Worm (Caenorhabditis elegans) whole organism, L2 larva: ENCODE results near the gene F42A9.8.

Experiments
- C34F6.9 ChIP-seq: fragments of 150-350 bp; optimal IDR thresholded peaks from 2 replicates; lab custom pipeline; 2014; ENCODE audit warnings: missing biosample characterization, missing genetic modification characterization
- F13H6.1 ChIP-seq: sonication (generic microtip); optimal IDR thresholded peaks from 2 replicates; lab custom pipeline; 2016; ENCODE audit warnings: missing genetic modification characterization, missing compliant biosample characterization
- R02D3.7 ChIP-seq: fragments of 150-350 bp; optimal IDR thresholded peaks from 2 replicates; lab custom pipeline; 2014; ENCODE audit warnings: missing biosample characterization, missing genetic modification characterization
- Y55F3AM.14 ChIP-seq: fragments of 200-800 bp; sonication (Bioruptor generic); optimal IDR thresholded peaks from 2 replicates; lab custom pipeline; 2018; ENCODE audit warnings: mild to moderate bottlenecking, missing genetic modification characterization, missing compliant biosample characterization
- ZK546.5 ChIP-seq: sonication (generic microtip); optimal IDR thresholded peaks from 2 replicates; lab custom pipeline; 2017; ENCODE audit warnings: missing biosample characterization, missing genetic modification characterization
- alr-1 ChIP-seq: fragments of 150-350 bp; optimal IDR thresholded peaks from 2 replicates; lab custom pipeline; 2014; ENCODE audit warnings: missing biosample characterization, missing genetic modification characterization
- aly-2 ChIP-seq: fragments of 150-350 bp; optimal IDR thresholded peaks from 2 replicates; lab custom pipeline; 2014; ENCODE audit warnings: missing biosample characterization, missing genetic modification characterization
- ama-1 ChIP-seq: fragments of 150-350 bp; optimal IDR thresholded peaks from 2 replicates; lab custom pipeline; 2018; ENCODE audit warnings: inconsistent platforms
- blmp-1 ChIP-seq: sonication (generic microtip); optimal IDR thresholded peaks from 2 replicates; lab custom pipeline; 2017; ENCODE audit warnings: missing genetic modification characterization, mild to moderate bottlenecking, missing compliant biosample characterization, antibody characterized with exemption, moderate library complexity; ENCODE audit not compliant: insufficient read depth
- ceh-16 ChIP-seq: fragments of 150-350 bp; optimal IDR thresholded peaks from 2 replicates; lab custom pipeline; 2014; ENCODE audit warnings: missing biosample characterization, missing genetic modification characterization
- ceh-82 ChIP-seq: fragments of 150-350 bp; optimal IDR thresholded peaks from 2 replicates; lab custom pipeline; 2014; ENCODE audit warnings: missing biosample characterization, missing genetic modification characterization
- crh-2 ChIP-seq: sonication (generic microtip); optimal IDR thresholded peaks from 2 replicates; lab custom pipeline; 2017; ENCODE audit warnings: missing biosample characterization, missing genetic modification characterization
- dmd-4 ChIP-seq: sonication (generic microtip); optimal IDR thresholded peaks from 2 replicates; lab custom pipeline; 2017; ENCODE audit warnings: missing biosample characterization, missing genetic modification characterization
- egl-27 ChIP-seq: sonication (generic microtip); optimal IDR thresholded peaks from 3 replicates; lab custom pipeline; 2017; ENCODE audit warnings: missing biosample characterization, missing genetic modification reagents, missing genetic modification characterization
- elt-1 ChIP-seq: fragments of 150-350 bp; optimal IDR thresholded peaks from 2 replicates; lab custom pipeline; 2014; ENCODE audit warnings: missing biosample characterization, missing genetic modification characterization
- elt-3 ChIP-seq: sonication (generic microtip); optimal IDR thresholded peaks from 2 replicates; lab custom pipeline; 2017; ENCODE audit warnings: missing biosample characterization, missing genetic modification characterization
- fos-1 ChIP-seq: fragments of 150-350 bp; optimal IDR thresholded peaks from 2 replicates; lab custom pipeline; 2014; ENCODE audit warnings: missing biosample characterization, missing genetic modification characterization
- gmeb-1 ChIP-seq: fragments of 150-350 bp; optimal IDR thresholded peaks from 2 replicates; lab custom pipeline; 2014; ENCODE audit warnings: missing biosample characterization, missing genetic modification characterization
- lin-11 ChIP-seq: fragments of 150-350 bp; sonication (generic microtip); optimal IDR thresholded peaks from 2 replicates; lab custom pipeline; 2014; ENCODE audit warnings: missing biosample characterization, missing genetic modification characterization, inconsistent platforms, mixed read lengths
- lin-13 ChIP-seq: fragments of 150-350 bp; optimal IDR thresholded peaks from 2 replicates; lab custom pipeline; 2014; ENCODE audit warnings: missing biosample characterization, missing genetic modification reagents, missing genetic modification characterization
- lin-39 ChIP-seq: fragments of 150-350 bp; optimal IDR thresholded peaks from 2 replicates; lab custom pipeline; 2014; ENCODE audit warnings: missing biosample characterization, missing genetic modification reagents, missing genetic modification characterization
- lsy-2 ChIP-seq, 2 experiments: fragments of 150-350 bp in 1 of 2; sonication (generic microtip) in 1 of 2; optimal IDR thresholded peaks; 2 replicates each; lab custom pipeline; 2014 to 2017; ENCODE audit warnings: missing biosample characterization in 2 of 2, missing genetic modification characterization in 2 of 2
- mab-5 ChIP-seq: fragments of 150-350 bp; optimal IDR thresholded peaks from 2 replicates; lab custom pipeline; 2014; ENCODE audit warnings: missing biosample characterization, missing genetic modification characterization
- mbf-1 ChIP-seq: sonication (generic microtip); optimal IDR thresholded peaks from 2 replicates; lab custom pipeline; 2017; ENCODE audit warnings: missing biosample characterization, missing genetic modification characterization
- mdl-1 ChIP-seq, 2 experiments: fragments of 150-350 bp in 1 of 2; sonication (generic microtip) in 1 of 2; optimal IDR thresholded peaks; 2 replicates each; lab custom pipeline; 2017; ENCODE audit warnings: missing biosample characterization in 2 of 2, missing genetic modification characterization in 2 of 2
- nhr-10 ChIP-seq: sonication (generic microtip); optimal IDR thresholded peaks from 2 replicates; lab custom pipeline; 2017; ENCODE audit warnings: missing biosample characterization, missing genetic modification characterization
- nhr-11 ChIP-seq: fragments of 150-350 bp; optimal IDR thresholded peaks from 2 replicates; lab custom pipeline; 2014; ENCODE audit warnings: missing biosample characterization, missing genetic modification characterization
- nhr-12 ChIP-seq: fragments of 150-350 bp; optimal IDR thresholded peaks from 2 replicates; lab custom pipeline; 2014; ENCODE audit warnings: missing biosample characterization, missing genetic modification characterization
- nhr-129 ChIP-seq: fragments of 150-350 bp; optimal IDR thresholded peaks from 2 replicates; lab custom pipeline; 2014; ENCODE audit warnings: missing biosample characterization, missing genetic modification characterization
- nhr-21 ChIP-seq: fragments of 150-350 bp; optimal IDR thresholded peaks from 2 replicates; lab custom pipeline; 2014; ENCODE audit warnings: missing biosample characterization, missing genetic modification characterization
- nhr-23 ChIP-seq: fragments of 150-350 bp; optimal IDR thresholded peaks from 2 replicates; lab custom pipeline; 2014; ENCODE audit warnings: missing biosample characterization, missing genetic modification reagents, missing genetic modification characterization
- nhr-237 ChIP-seq: fragments of 150-350 bp; optimal IDR thresholded peaks from 2 replicates; lab custom pipeline; 2014; ENCODE audit warnings: missing biosample characterization, missing genetic modification characterization
- nhr-25 ChIP-seq: fragments of 150-350 bp; sonication (generic microtip); optimal IDR thresholded peaks from 3 replicates; lab custom pipeline; 2014; ENCODE audit warnings: missing biosample characterization, missing genetic modification characterization
- nhr-6 ChIP-seq: fragments of 150-350 bp; optimal IDR thresholded peaks from 2 replicates; lab custom pipeline; 2014; ENCODE audit warnings: missing biosample characterization, missing genetic modification characterization
- nhr-77 ChIP-seq: fragments of 150-350 bp; optimal IDR thresholded peaks from 2 replicates; lab custom pipeline; 2014; ENCODE audit warnings: missing biosample characterization, missing genetic modification characterization
- peb-1 ChIP-seq: fragments of 150-350 bp; optimal IDR thresholded peaks from 2 replicates; lab custom pipeline; 2014; ENCODE audit warnings: missing biosample characterization, missing genetic modification characterization
- sem-4 ChIP-seq: fragments of 150-350 bp; optimal IDR thresholded peaks from 2 replicates; lab custom pipeline; 2014; ENCODE audit warnings: missing biosample characterization, missing genetic modification reagents, missing genetic modification characterization
- skn-1 ChIP-seq: sonication (generic microtip); optimal IDR thresholded peaks from 2 replicates; lab custom pipeline; 2017; ENCODE audit warnings: missing biosample characterization, missing genetic modification characterization
- sma-3 ChIP-seq: sonication (generic microtip); optimal IDR thresholded peaks from 2 replicates; lab custom pipeline; 2016; ENCODE audit warnings: missing genetic modification reagents, missing genetic modification characterization, missing compliant biosample characterization
- sma-9 ChIP-seq, 2 experiments: fragments of 150-350 bp in 1 of 2; sonication (generic microtip) in 1 of 2; optimal IDR thresholded peaks; 2 replicates each; lab custom pipeline; 2014 to 2016; ENCODE audit warnings: missing genetic modification characterization in 2 of 2, mild to moderate bottlenecking in 1 of 2, missing biosample characterization in 1 of 2, missing compliant biosample characterization in 1 of 2, missing genetic modification reagents in 1 of 2, moderate library complexity in 1 of 2
- snpc-4 ChIP-seq: fragments of 150-350 bp; optimal IDR thresholded peaks from 2 replicates; lab custom pipeline; 2014; ENCODE audit warnings: missing biosample characterization, missing genetic modification characterization
- unc-39 ChIP-seq: fragments of 150-350 bp; optimal IDR thresholded peaks from 2 replicates; lab custom pipeline; 2014; ENCODE audit warnings: missing biosample characterization, missing genetic modification characterization
- unc-55 ChIP-seq: fragments of 150-350 bp; sonication (generic microtip); optimal IDR thresholded peaks from 3 replicates; lab custom pipeline; 2014; ENCODE audit warnings: missing biosample characterization, missing genetic modification reagents, missing genetic modification characterization
- unc-62 ChIP-seq: fragments of 150-350 bp; optimal IDR thresholded peaks from 2 replicates; lab custom pipeline; 2014; ENCODE audit warnings: missing biosample characterization, missing genetic modification reagents, missing genetic modification characterization
- zag-1 ChIP-seq: fragments of 150-350 bp; optimal IDR thresholded peaks from 2 replicates; lab custom pipeline; 2014; ENCODE audit warnings: missing biosample characterization, missing genetic modification characterization
- ztf-1 ChIP-seq: fragments of 200-800 bp; sonication (Bioruptor generic); conservative IDR thresholded peaks from 2 replicates; pipeline ENCODE4 v1.3.6; 2022; ENCODE audit warnings: missing genetic modification characterization, missing compliant biosample characterization
- ztf-11 ChIP-seq: sonication (generic microtip); optimal IDR thresholded peaks from 2 replicates; lab custom pipeline; 2017; ENCODE audit warnings: missing biosample characterization, missing genetic modification characterization
- ztf-4 ChIP-seq: fragments of 150-350 bp; optimal IDR thresholded peaks from 2 replicates; lab custom pipeline; 2014; ENCODE audit warnings: missing biosample characterization, missing genetic modification characterization

The F42A9.8 gene

DNA sequence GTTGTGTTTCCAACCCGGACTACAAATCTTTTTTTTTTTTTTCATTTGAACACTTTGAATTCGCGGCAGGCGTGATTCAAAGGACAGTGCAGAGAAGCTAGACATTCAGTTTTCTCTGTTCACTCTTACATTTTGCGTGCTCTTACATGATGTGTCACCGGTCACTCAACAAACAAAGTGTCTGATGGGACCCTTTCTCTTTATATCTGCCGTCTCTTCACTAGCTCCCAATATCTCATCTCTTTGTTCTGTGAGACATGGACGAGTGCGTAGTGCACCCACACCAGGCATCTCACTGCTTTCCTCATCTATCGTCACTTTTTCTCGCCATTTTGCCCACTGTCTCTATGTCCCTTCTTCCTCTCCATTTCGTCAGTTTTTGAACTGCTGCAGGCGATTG, 31.5 kb downstream of the F42A9.8 start:
- no peak for TF ChIP-seq skn-1 (tag; lab: Kevin White, UChicago)
- TF ChIP-seq sem-4 (tag; lab: Kevin White, UChicago): peak; percentile 66
- TF ChIP-seq Y55F3AM.14: peak; percentile 19
- no peak for TF ChIP-seq nhr-25 (tag; lab: Kevin White, UChicago)
- peak; percentile 1 for TF ChIP-seq ceh-82 (tag; lab: Kevin White, UChicago)
- no peak for TF ChIP-seq sma-3 (GFP tag; lab: Kevin White, UChicago)
- no peak for TF ChIP-seq nhr-77 (tag; lab: Kevin White, UChicago)
- no peak for TF ChIP-seq blmp-1 (tag; lab: Kevin White, UChicago)
- TF ChIP-seq elt-3 (tag; lab: Kevin White, UChicago): no peak
- no peak for TF ChIP-seq nhr-237 (tag; lab: Kevin White, UChicago)
- no peak for TF ChIP-seq ZK546.5
- TF ChIP-seq elt-1 (tag; lab: Kevin White, UChicago): no peak
- no peak for TF ChIP-seq unc-39 (tag; lab: Kevin White, UChicago)
- peak; percentile 55 for TF ChIP-seq fos-1 (tag; lab: Kevin White, UChicago)
- TF ChIP-seq nhr-129: peak; percentile 76
- no peak for TF ChIP-seq peb-1
- peak; percentile 95 for TF ChIP-seq F13H6.1
- TF ChIP-seq egl-27: peak; percentile 58
- peak; percentile 39 for TF ChIP-seq C34F6.9 (tag; lab: Kevin White, UChicago)
- no peak for TF ChIP-seq nhr-12 (tag; lab: Kevin White, UChicago)
- TF ChIP-seq mbf-1 (tag; lab: Kevin White, UChicago): no peak
- no peak for TF ChIP-seq nhr-11 (tag; lab: Kevin White, UChicago)
- TF ChIP-seq ztf-4 (tag; lab: Kevin White, UChicago): peak; percentile 35
- TF ChIP-seq lin-11: no peak
- TF ChIP-seq nhr-21 (tag; lab: Kevin White, UChicago): peak; percentile 5
- no peak for TF ChIP-seq ztf-1 (GFP tag; lab: Robert Waterston, UW)
- no peak for TF ChIP-seq dmd-4
- no peak for TF ChIP-seq nhr-23 (tag; lab: Kevin White, UChicago)
- TF ChIP-seq nhr-6 (tag; lab: Kevin White, UChicago): peak; percentile 43
- TF ChIP-seq lsy-2 (tag; optimal IDR thresholded peaks at IDR 0.05; lab: Kevin White, UChicago): peak; percentile 20 to 71
- no peak for TF ChIP-seq ceh-16 (tag; lab: Kevin White, UChicago)
- no peak for TF ChIP-seq gmeb-1 (tag; lab: Kevin White, UChicago)
- no peak for TF ChIP-seq snpc-4 (tag; lab: Kevin White, UChicago)
- TF ChIP-seq nhr-10 (tag; lab: Kevin White, UChicago): no peak
- TF ChIP-seq sma-9 (GFP tag; optimal IDR thresholded peaks at IDR 0.05; lab: Kevin White, UChicago): peak; percentile 94
- no peak for TF ChIP-seq sma-9 (tag; optimal IDR thresholded peaks at IDR 0.05; lab: Kevin White, UChicago)
- no peak for TF ChIP-seq mab-5 (tag; lab: Kevin White, UChicago)
- peak; percentile 70 for TF ChIP-seq zag-1
- TF ChIP-seq aly-2 (tag; lab: Kevin White, UChicago): no peak
- no peak for TF ChIP-seq ztf-11 (tag; lab: Kevin White, UChicago)
- no peak for TF ChIP-seq lin-39 (tag; lab: Kevin White, UChicago)
- TF ChIP-seq lin-13 (GFP tag; lab: Kevin White, UChicago): peak; percentile 22
- peak; percentile 77 for TF ChIP-seq unc-62 (GFP tag; lab: Kevin White, UChicago)
- TF ChIP-seq unc-55 (GFP tag; lab: Kevin White, UChicago): peak; percentile 25
- no peak for TF ChIP-seq crh-2
- TF ChIP-seq R02D3.7 (tag; lab: Kevin White, UChicago): no peak
- no peak for TF ChIP-seq ama-1 (lab: Kevin White, UChicago)
- TF ChIP-seq alr-1: no peak
- TF ChIP-seq mdl-1 (tag; optimal IDR thresholded peaks at IDR 0.05; lab: Kevin White, UChicago): peak; percentile 19 to 40
